Worm (Caenorhabditis elegans): ENCODE measurements around the gene Y70C5A.2.

DNA sequence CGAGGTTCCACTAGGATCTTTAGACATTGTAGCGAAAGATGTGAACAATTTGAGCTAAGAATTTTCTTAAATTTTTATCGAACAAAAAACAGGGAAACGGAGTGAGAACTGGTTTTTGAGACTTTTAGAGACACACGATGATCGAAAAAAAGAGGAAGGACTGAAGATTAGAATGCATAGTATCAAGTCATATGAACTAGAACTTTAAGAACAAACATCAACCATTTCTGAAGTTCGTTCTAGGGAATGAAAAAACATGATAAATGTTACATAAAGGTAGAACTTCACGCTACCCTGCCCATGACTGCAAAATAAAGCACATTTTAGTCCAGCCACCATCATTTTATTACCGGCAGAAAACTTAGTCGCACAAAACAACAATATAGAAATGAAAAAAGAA is 23.4 kb upstream of the Y70C5A.2 start, which contains the start of gene W06G6.9:
- TF ChIP-seq unc-62 (GFP tag; optimal IDR thresholded peaks at IDR 0.05): no peak
- TF ChIP-seq nhr-237 (tag; optimal IDR thresholded peaks at IDR 0.05): no peak

All from whole organism, mixed stage, embryonic.